Worm (Caenorhabditis elegans): ENCODE measurements around the gene F26H11.4.

DNA sequence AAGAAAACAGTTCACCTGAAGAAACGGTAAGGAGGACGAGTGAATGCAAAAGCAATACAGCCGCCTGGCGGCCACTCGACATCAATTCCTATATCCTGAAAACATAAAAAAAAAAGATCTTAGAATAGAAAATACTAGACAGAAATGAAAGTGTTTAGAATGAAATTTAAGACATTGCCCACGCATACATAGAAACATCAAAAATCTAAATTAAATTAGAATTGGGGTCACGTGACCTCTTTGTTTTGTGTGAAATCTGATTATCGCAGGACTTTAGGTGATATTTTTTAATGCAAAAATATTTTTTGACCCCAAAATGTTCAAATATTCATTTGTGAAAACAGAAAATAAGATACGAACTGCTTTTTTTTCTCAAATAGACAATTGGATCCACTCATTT is 30.6 kb upstream of the F26H11.4 start, which contains the start of gene acr-20:
- no peak for TF ChIP-seq tra-4 (tag; optimal IDR thresholded peaks at IDR 0.05)
- no peak for TF ChIP-seq ama-1 (optimal IDR thresholded peaks at IDR 0.05)
- no peak for TF ChIP-seq hnd-1 (tag; optimal IDR thresholded peaks at IDR 0.05)
- TF ChIP-seq tbx-11 (GFP tag; IDR thresholded peaks at IDR 0.05), result no peak
- no peak for TF ChIP-seq sea-1 (GFP tag; conservative IDR thresholded peaks at IDR 0.05)
- TF ChIP-seq tbx-37 (GFP tag; conservative IDR thresholded peaks at IDR 0.05), result no peak
- no peak for TF ChIP-seq ceh-13 (GFP tag; optimal IDR thresholded peaks at IDR 0.05)
- no peak for TF ChIP-seq pes-1 (GFP tag; IDR thresholded peaks at IDR 0.05)
- no peak for TF ChIP-seq B0310.2 (tag; optimal IDR thresholded peaks at IDR 0.05)
- no peak for TF ChIP-seq hmbx-1 (tag; optimal IDR thresholded peaks at IDR 0.05)
- TF ChIP-seq hmg-4 (GFP tag; optimal IDR thresholded peaks at IDR 0.05), result no peak
- TF ChIP-seq scrt-1 (GFP tag; IDR thresholded peaks at IDR 0.05), result no peak
- no peak for TF ChIP-seq ceh-36 (tag; optimal IDR thresholded peaks at IDR 0.05)

Measured in whole organism, early embryonic.